Worm (Caenorhabditis elegans): ENCODE results near the gene ufl-1.
A peak's percentile ranks its signal among the peaks of the same experiment; 100 is the strongest.

Gene ufl-1

ce11 chrIV:7083976-7084375 lies 47.3 kb upstream of the ufl-1 start:
- TF ChIP-seq Y56A3A.18 (GFP tag; IDR thresholded peaks at IDR 0.05), result 0 out of 2 replicates have a peak, but pooled peaks have one; percentile 52
- no peak for TF ChIP-seq unc-62 (GFP tag; optimal IDR thresholded peaks at IDR 0.05)

ce11 chrIV:7083382-7083784 lies 46.7 kb upstream of the ufl-1 start, which contains the start of gene Y43B11AR.3:
Gene Y43B11AR.3, minus strand, starts transcription at chrIV:7083716.
- TF ChIP-seq rcor-1 (GFP tag; IDR thresholded peaks at IDR 0.05), result peak; percentile 84
- peak; percentile 43; the same call in 1 of the 2 replicates for TF ChIP-seq hmg-1.2 (GFP tag; IDR thresholded peaks at IDR 0.05)
- no peak for TF ChIP-seq F57C9.4 (tag; optimal IDR thresholded peaks at IDR 0.05)
- TF ChIP-seq ztf-28 (GFP tag; IDR thresholded peaks at IDR 0.05), result no peak
- no peak for TF ChIP-seq mel-28 (tag; optimal IDR thresholded peaks at IDR 0.05; ENCODE audit: borderline replicate concordance)
- TF ChIP-seq ztf-6 (GFP tag; IDR thresholded peaks at IDR 0.05), result no peak
- TF ChIP-seq ceh-100 (GFP tag; IDR thresholded peaks at IDR 0.05), result peak; percentile 82
- TF ChIP-seq dpl-1 (GFP tag; optimal IDR thresholded peaks at IDR 0.05), result no peak
- TF ChIP-seq die-1 (tag; optimal IDR thresholded peaks at IDR 0.05), result peak; percentile 76
- no peak for TF ChIP-seq lag-1 (GFP tag; IDR thresholded peaks at IDR 0.05)
- TF ChIP-seq lin-54 (GFP tag; optimal IDR thresholded peaks at IDR 0.05), result peak; percentile 86
- no peak for TF ChIP-seq fkh-3 (tag; optimal IDR thresholded peaks at IDR 0.05)
- peak; percentile 90 for TF ChIP-seq ceh-58 (GFP tag; IDR thresholded peaks at IDR 0.05)
- TF ChIP-seq Y95B8A.8 (GFP tag; IDR thresholded peaks at IDR 0.05), result peak; percentile 91
- TF ChIP-seq T26A5.8 (tag; optimal IDR thresholded peaks at IDR 0.05), result peak; percentile 62
- TF ChIP-seq sea-2 (GFP tag; IDR thresholded peaks at IDR 0.05), result no peak
- no peak for TF ChIP-seq hmg-20 (GFP tag; IDR thresholded peaks at IDR 0.05)
- TF ChIP-seq ekl-4 (GFP tag; IDR thresholded peaks at IDR 0.05), result peak; percentile 92
- TF ChIP-seq Y53G8AR.9 (GFP tag; conservative IDR thresholded peaks at IDR 0.05), result peak; percentile 94
- TF ChIP-seq ets-4 (GFP tag; optimal IDR thresholded peaks at IDR 0.05), result peak; percentile 21
- TF ChIP-seq ceh-27 (GFP tag; optimal IDR thresholded peaks at IDR 0.05), result peak; percentile 37
- TF ChIP-seq akir-1 (GFP tag; optimal IDR thresholded peaks at IDR 0.05), result no peak
- peak; percentile 45 for TF ChIP-seq attf-5 (GFP tag; optimal IDR thresholded peaks at IDR 0.05)
- TF ChIP-seq unc-130 (GFP tag; optimal IDR thresholded peaks at IDR 0.05), result peak; percentile 86
- no peak for TF ChIP-seq bed-2 (GFP tag; IDR thresholded peaks at IDR 0.05)
- peak; percentile 46 for TF ChIP-seq madf-8 (GFP tag; conservative IDR thresholded peaks at IDR 0.05)
- TF ChIP-seq F39B2.1 (GFP tag; IDR thresholded peaks at IDR 0.05), result no peak
- peak; percentile 81 for TF ChIP-seq ztf-18 (tag; optimal IDR thresholded peaks at IDR 0.05)
- TF ChIP-seq F33H1.4 (GFP tag; IDR thresholded peaks at IDR 0.05), result peak; percentile 65
- TF ChIP-seq nfya-2 (GFP tag; IDR thresholded peaks at IDR 0.05), result no peak
- TF ChIP-seq F49E8.2 (tag; optimal IDR thresholded peaks at IDR 0.05; ENCODE audit: insufficient read depth), result peak; percentile 98
- no peak for TF ChIP-seq ztf-3 (GFP tag; optimal IDR thresholded peaks at IDR 0.05)
- peak; percentile 90 for TF ChIP-seq madf-6 (GFP tag; IDR thresholded peaks at IDR 0.05)
- peak in 2 of 3 experiments; percentile 3 to 43 for TF ChIP-seq lin-35 (GFP tag; optimal IDR thresholded peaks at IDR 0.05)
- TF ChIP-seq lin-26 (GFP tag; IDR thresholded peaks at IDR 0.05), result peak; percentile 89
- no peak for TF ChIP-seq nhr-120 (GFP tag; IDR thresholded peaks at IDR 0.05)
- no peak for TF ChIP-seq F23B12.7 (tag; optimal IDR thresholded peaks at IDR 0.05; ENCODE audit: insufficient read depth)
- TF ChIP-seq cebp-2 (GFP tag; IDR thresholded peaks at IDR 0.05), result peak; percentile 96
- no peak for TF ChIP-seq chd-7 (tag; optimal IDR thresholded peaks at IDR 0.05)
- peak; percentile 20 for TF ChIP-seq nhr-90 (tag; optimal IDR thresholded peaks at IDR 0.05)
- no peak for TF ChIP-seq lin-40 (tag; optimal IDR thresholded peaks at IDR 0.05)
- TF ChIP-seq ztf-22 (GFP tag; optimal IDR thresholded peaks at IDR 0.05), result no peak
- TF ChIP-seq F37B4.10 (GFP tag; IDR thresholded peaks at IDR 0.05), result no peak
- TF ChIP-seq dpff-1 (tag; optimal IDR thresholded peaks at IDR 0.05), result peak; percentile 40
- peak; percentile 74; the same call in 1 of the 2 replicates for TF ChIP-seq B0019.2 (GFP tag; conservative IDR thresholded peaks at IDR 0.05)
- TF ChIP-seq nhr-27 (tag; optimal IDR thresholded peaks at IDR 0.05), result peak; percentile 2

Data from whole organism, young adult.